Fruit fly (Drosophila melanogaster) whole organism, embryonic: ENCODE data around the gene Gr61a.
A peak's percentile ranks its signal among the peaks of the same experiment; 100 is the strongest.

Experiments
- CG1024 ChIP-seq: fragments of 200-800 bp; sonication (Bioruptor generic); IDR thresholded peaks from 2 replicates; pipeline ENCODE4 v1.3.6; 2022; ENCODE audit warnings: missing biosample characterization, missing genetic modification characterization
- CG10321 ChIP-seq: fragments of 200-800 bp; sonication (Bioruptor generic); IDR thresholded peaks from 2 replicates; pipeline ENCODE4 v1.3.6; 2022; ENCODE audit warnings: missing biosample characterization, missing genetic modification characterization
- CG10654 ChIP-seq: fragments of 200-800 bp; sonication (Bioruptor generic); optimal IDR thresholded peaks from 2 replicates; lab custom pipeline; 2016; ENCODE audit warnings: missing biosample characterization, missing genetic modification characterization
- CG11247 ChIP-seq: fragments of 200-800 bp; sonication (Bioruptor generic); IDR thresholded peaks from 2 replicates; pipeline ENCODE4 v1.3.6; 2022; ENCODE audit warnings: missing biosample characterization, missing genetic modification characterization
- CG13424 ChIP-seq: fragments of 200-800 bp; sonication (Bioruptor generic); optimal IDR thresholded peaks from 2 replicates; lab custom pipeline; 2019; ENCODE audit warnings: missing biosample characterization, mild to moderate bottlenecking, missing genetic modification characterization, moderate library complexity
- CG14860 ChIP-seq: fragments of 200-800 bp; sonication (Bioruptor generic); IDR thresholded peaks from 3 replicates; pipeline ENCODE4 v1.3.6; 2022; ENCODE audit warnings: missing biosample characterization, missing genetic modification characterization; ENCODE audit not compliant: partially characterized antibody
- CG16813 ChIP-seq: fragments of 200-800 bp; sonication (Bioruptor generic); IDR thresholded peaks from 3 replicates; pipeline ENCODE4 v1.3.6; 2022; ENCODE audit warnings: missing biosample characterization, missing genetic modification characterization; ENCODE audit not compliant: partially characterized antibody
- CG16815 ChIP-seq: fragments of 200-800 bp; sonication (Bioruptor generic); optimal IDR thresholded peaks from 3 replicates; lab custom pipeline; 2017; ENCODE audit warnings: missing biosample characterization, mild to moderate bottlenecking, missing genetic modification characterization
- CG17328 ChIP-seq: fragments of 200-800 bp; sonication (Bioruptor generic); IDR thresholded peaks from 2 replicates; pipeline ENCODE4 v1.3.6; 2022; ENCODE audit warnings: missing biosample characterization, missing genetic modification characterization
- CG17802 ChIP-seq: fragments of 200-800 bp; sonication (Bioruptor generic); optimal IDR thresholded peaks from 2 replicates; lab custom pipeline; 2018; ENCODE audit warnings: missing biosample characterization, mild to moderate bottlenecking, missing genetic modification characterization, moderate library complexity
- CG2116 ChIP-seq: fragments of 200-800 bp; sonication (Bioruptor generic); optimal IDR thresholded peaks from 3 replicates; lab custom pipeline; 2018; ENCODE audit warnings: missing biosample characterization, mild to moderate bottlenecking, missing genetic modification characterization
- CG2120 ChIP-seq: fragments of 200-800 bp; sonication (Bioruptor generic); optimal IDR thresholded peaks from 3 replicates; lab custom pipeline; 2016; ENCODE audit warnings: missing biosample characterization, missing genetic modification characterization
- CG31224 ChIP-seq: fragments of 200-800 bp; sonication (Bioruptor generic); IDR thresholded peaks from 2 replicates; pipeline ENCODE4 v1.3.6; 2022; ENCODE audit warnings: missing biosample characterization, missing genetic modification characterization
- CG34376 ChIP-seq: fragments of 200-800 bp; sonication (Bioruptor generic); optimal IDR thresholded peaks from 2 replicates; lab custom pipeline; 2018; ENCODE audit warnings: missing biosample characterization, mild to moderate bottlenecking, missing genetic modification characterization
- CG34422 ChIP-seq: fragments of 200-800 bp; sonication (Bioruptor generic); IDR thresholded peaks from 3 replicates; pipeline ENCODE4 v1.3.6; 2022; ENCODE audit warnings: missing biosample characterization, missing genetic modification characterization
- CG4360 ChIP-seq: fragments of 200-800 bp; sonication (Bioruptor generic); IDR thresholded peaks from 2 replicates; pipeline ENCODE4 v1.3.6; 2022; ENCODE audit warnings: missing biosample characterization, missing genetic modification characterization
- CG4820 ChIP-seq: fragments of 200-800 bp; sonication (Bioruptor generic); optimal IDR thresholded peaks from 3 replicates; lab custom pipeline; 2016; ENCODE audit warnings: missing biosample characterization, missing genetic modification characterization
- CG5180 ChIP-seq: fragments of 200-800 bp; sonication (Bioruptor generic); optimal IDR thresholded peaks from 3 replicates; lab custom pipeline; 2017; ENCODE audit warnings: missing biosample characterization, missing genetic modification characterization, mild to moderate bottlenecking, moderate library complexity, missing genetic modification reagents
- CG6254 ChIP-seq: fragments of 200-800 bp; sonication (Bioruptor generic); optimal IDR thresholded peaks from 3 replicates; lab custom pipeline; 2017; ENCODE audit warnings: mild to moderate bottlenecking, missing biosample characterization, missing genetic modification reagents, missing genetic modification characterization
- CG7556 ChIP-seq: fragments of 200-800 bp; sonication (Bioruptor generic); optimal IDR thresholded peaks from 2 replicates; lab custom pipeline; 2017; ENCODE audit warnings: missing biosample characterization, mild to moderate bottlenecking, missing genetic modification characterization
- CG8089 ChIP-seq: fragments of 200-800 bp; sonication (Bioruptor generic); optimal IDR thresholded peaks from 3 replicates; lab custom pipeline; 2016; ENCODE audit warnings: missing biosample characterization, missing genetic modification characterization
- CHES-1-like ChIP-seq: fragments of 200-800 bp; sonication (Bioruptor generic); optimal IDR thresholded peaks from 2 replicates; lab custom pipeline; 2016; ENCODE audit warnings: missing biosample characterization, missing genetic modification characterization
- Chrac-16 ChIP-seq: fragments of 200-800 bp; sonication (Bioruptor generic); optimal IDR thresholded peaks from 3 replicates; lab custom pipeline; 2016; ENCODE audit warnings: missing biosample characterization, missing genetic modification characterization
- D19A ChIP-seq: fragments of 200-800 bp; optimal IDR thresholded peaks from 3 replicates; lab custom pipeline; 2019; ENCODE audit warnings: missing biosample characterization, mild to moderate bottlenecking, missing genetic modification characterization, moderate library complexity
- Dp ChIP-seq: fragments of 200-800 bp; sonication (Bioruptor generic); optimal IDR thresholded peaks from 2 replicates; lab custom pipeline; 2018; ENCODE audit warnings: missing biosample characterization, mild to moderate bottlenecking, missing genetic modification characterization, moderate library complexity
- Drgx ChIP-seq: fragments of 200-800 bp; sonication (Bioruptor generic); IDR thresholded peaks from 2 replicates; pipeline ENCODE4 v1.3.6; 2022; ENCODE audit warnings: missing biosample characterization, missing genetic modification characterization
- Ets65A ChIP-seq: fragments of 200-800 bp; sonication (Bioruptor generic); peaks from one replicate; lab custom pipeline; 2016; ENCODE audit warnings: missing biosample characterization, missing genetic modification characterization
- Hey ChIP-seq: fragments of 200-800 bp; sonication (Bioruptor generic); optimal IDR thresholded peaks from 3 replicates; lab custom pipeline; 2018; ENCODE audit warnings: missing biosample characterization, mild to moderate bottlenecking, missing genetic modification characterization
- MBD-R2 ChIP-seq: fragments of 200-800 bp; sonication (Bioruptor generic); IDR thresholded peaks from 2 replicates; pipeline ENCODE4 v1.3.6; 2022; ENCODE audit warnings: missing biosample characterization, missing genetic modification characterization
- MTF-1 ChIP-seq: fragments of 200-800 bp; sonication (Bioruptor generic); optimal IDR thresholded peaks from 2 replicates; lab custom pipeline; 2018; ENCODE audit warnings: missing biosample characterization, mild to moderate bottlenecking, missing genetic modification characterization, borderline replicate concordance
- Ptx1 ChIP-seq: fragments of 200-800 bp; sonication (Bioruptor generic); IDR thresholded peaks from 2 replicates; pipeline ENCODE4 v1.3.6; 2022; ENCODE audit warnings: missing biosample characterization, missing genetic modification characterization
- Scr ChIP-seq: fragments of 200-800 bp; sonication (Bioruptor generic); IDR thresholded peaks from 2 replicates; pipeline ENCODE4 v1.3.6; 2022; ENCODE audit warnings: missing biosample characterization, missing genetic modification characterization; ENCODE audit not compliant: partially characterized antibody
- Trl ChIP-seq, 3 experiments: fragments of >200 bp in 2 of 3; fragments of 200-800 bp in 1 of 3; sonication (Bioruptor generic) in 1 of 3; optimal IDR thresholded peaks; 2 replicates in 1 of 3; 3 replicates in 2 of 3; lab custom pipeline; 2016 to 2017; ENCODE audit warnings: missing biosample characterization in 1 of 3, missing genetic modification characterization in 1 of 3
- cg ChIP-seq: fragments of 200-800 bp; sonication (Bioruptor generic); optimal IDR thresholded peaks from 3 replicates; lab custom pipeline; 2019; ENCODE audit warnings: missing biosample characterization, mild to moderate bottlenecking, missing genetic modification characterization, moderate library complexity
- dmrt99B ChIP-seq: fragments of 200-800 bp; sonication (Bioruptor generic); optimal IDR thresholded peaks from 2 replicates; lab custom pipeline; 2018; ENCODE audit warnings: missing biosample characterization, mild to moderate bottlenecking, missing genetic modification characterization, moderate library complexity
- ewg ChIP-seq: fragments of 200-800 bp; sonication (Bioruptor generic); optimal IDR thresholded peaks from 3 replicates; lab custom pipeline; 2017; ENCODE audit warnings: mild to moderate bottlenecking, missing biosample characterization, missing genetic modification reagents, missing genetic modification characterization
- gcm ChIP-seq: fragments of 200-800 bp; sonication (Bioruptor generic); optimal IDR thresholded peaks from 2 replicates; lab custom pipeline; 2019; ENCODE audit warnings: missing biosample characterization, mild to moderate bottlenecking, missing genetic modification characterization, moderate library complexity
- h ChIP-seq: fragments of >200 bp; optimal IDR thresholded peaks from 2 replicates; lab custom pipeline; 2017
- hbn ChIP-seq: fragments of 200-800 bp; sonication (Bioruptor generic); IDR thresholded peaks from 2 replicates; pipeline ENCODE4 v1.3.6; 2022; ENCODE audit warnings: missing biosample characterization, missing genetic modification characterization; ENCODE audit not compliant: partially characterized antibody
- insv ChIP-seq, 2 experiments: fragments of 200-800 bp; sonication (Bioruptor generic); optimal IDR thresholded peaks; 3 replicates each; lab custom pipeline; 2016 to 2018; ENCODE audit warnings: missing biosample characterization in 2 of 2, missing genetic modification characterization in 2 of 2
- nom ChIP-seq: fragments of 200-800 bp; sonication (Bioruptor generic); optimal IDR thresholded peaks from 2 replicates; lab custom pipeline; 2017; ENCODE audit warnings: missing biosample characterization, missing genetic modification characterization, mild to moderate bottlenecking, moderate library complexity, missing genetic modification reagents
- scrt ChIP-seq: fragments of 200-800 bp; sonication (Bioruptor generic); optimal IDR thresholded peaks from 2 replicates; lab custom pipeline; 2018; ENCODE audit warnings: missing biosample characterization, mild to moderate bottlenecking, missing genetic modification characterization, moderate library complexity
- sd ChIP-seq: fragments of 200-800 bp; sonication (Bioruptor generic); optimal IDR thresholded peaks from 3 replicates; lab custom pipeline; 2018; ENCODE audit warnings: missing biosample characterization, mild to moderate bottlenecking, missing genetic modification characterization, moderate library complexity
- wdn ChIP-seq: fragments of 200-800 bp; sonication (Bioruptor generic); IDR thresholded peaks from 2 replicates; pipeline ENCODE4 v1.3.6; 2022; ENCODE audit warnings: missing biosample characterization, missing genetic modification characterization

Gr61a gene

DNA sequence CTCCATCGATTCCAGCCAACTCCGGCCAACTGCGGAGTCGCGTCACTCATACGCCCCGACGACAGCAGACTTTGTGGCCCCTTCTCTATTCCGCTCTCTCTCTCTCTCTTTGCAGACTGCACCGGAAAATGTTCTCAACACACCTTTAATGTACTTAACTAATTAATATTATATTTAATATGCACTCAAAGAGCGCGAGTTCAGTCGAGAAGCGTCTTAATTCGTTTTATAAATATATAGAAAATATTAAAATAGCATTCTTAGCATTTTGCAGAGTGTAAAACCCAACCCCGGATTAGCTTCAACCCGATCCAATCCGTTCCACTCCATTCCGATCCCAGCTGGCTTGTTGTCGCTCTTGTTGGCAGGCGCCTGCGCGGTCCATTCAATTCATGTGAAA lies 46.8 kb upstream of the Gr61a start:
- TF ChIP-seq Ets65A (GFP tag; lab: Kevin White, UChicago) (peak; percentile 2), nom (GFP tag; lab: Kevin White, UChicago) (no peak), Drgx (GFP tag; lab: Robert Waterston, UW) (peak; percentile 58), dmrt99B (tag; lab: Kevin White, UChicago) (no peak), Trl (optimal IDR thresholded peaks at IDR 0.05; lab: Kevin White, UChicago) (peak in 1 of 2 experiments; percentile 6), Trl (GFP tag; optimal IDR thresholded peaks at IDR 0.05; lab: Kevin White, UChicago) (no peak), CG6254 (GFP tag; lab: Kevin White, UChicago) (peak; percentile 3), CHES-1-like (GFP tag; lab: Kevin White, UChicago) (no peak)

DNA sequence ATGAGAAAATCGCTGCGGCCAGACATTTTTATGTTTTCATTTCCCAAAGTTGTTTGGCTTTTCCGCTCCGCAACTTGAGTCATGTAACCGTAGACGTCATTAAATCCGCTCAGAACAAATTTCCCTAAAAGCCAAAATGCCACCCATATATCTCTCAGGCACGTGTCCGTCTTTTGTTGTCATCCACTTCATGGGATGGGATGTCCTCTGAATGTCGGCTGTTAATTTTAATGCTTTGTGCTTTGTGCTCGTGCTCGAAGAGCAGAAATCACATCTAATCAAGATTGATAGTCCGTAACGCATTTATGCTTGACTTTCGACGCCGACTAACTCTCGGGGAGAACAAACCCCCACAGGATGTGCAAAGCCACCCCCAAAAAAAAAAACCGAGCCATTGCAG lies 46.2 kb upstream of the Gr61a start:
- TF ChIP-seq CG2116 (GFP tag; lab: Kevin White, UChicago) (no peak), CG11247 (GFP tag; lab: Robert Waterston, UW) (no peak), Ptx1 (GFP tag; lab: Robert Waterston, UW) (no peak), CG17328 (0 out of 2 replicates have a peak, but pooled peaks have one; percentile 8), Hey (tag; lab: Kevin White, UChicago) (peak; percentile 94), CG4820 (no peak)

DNA sequence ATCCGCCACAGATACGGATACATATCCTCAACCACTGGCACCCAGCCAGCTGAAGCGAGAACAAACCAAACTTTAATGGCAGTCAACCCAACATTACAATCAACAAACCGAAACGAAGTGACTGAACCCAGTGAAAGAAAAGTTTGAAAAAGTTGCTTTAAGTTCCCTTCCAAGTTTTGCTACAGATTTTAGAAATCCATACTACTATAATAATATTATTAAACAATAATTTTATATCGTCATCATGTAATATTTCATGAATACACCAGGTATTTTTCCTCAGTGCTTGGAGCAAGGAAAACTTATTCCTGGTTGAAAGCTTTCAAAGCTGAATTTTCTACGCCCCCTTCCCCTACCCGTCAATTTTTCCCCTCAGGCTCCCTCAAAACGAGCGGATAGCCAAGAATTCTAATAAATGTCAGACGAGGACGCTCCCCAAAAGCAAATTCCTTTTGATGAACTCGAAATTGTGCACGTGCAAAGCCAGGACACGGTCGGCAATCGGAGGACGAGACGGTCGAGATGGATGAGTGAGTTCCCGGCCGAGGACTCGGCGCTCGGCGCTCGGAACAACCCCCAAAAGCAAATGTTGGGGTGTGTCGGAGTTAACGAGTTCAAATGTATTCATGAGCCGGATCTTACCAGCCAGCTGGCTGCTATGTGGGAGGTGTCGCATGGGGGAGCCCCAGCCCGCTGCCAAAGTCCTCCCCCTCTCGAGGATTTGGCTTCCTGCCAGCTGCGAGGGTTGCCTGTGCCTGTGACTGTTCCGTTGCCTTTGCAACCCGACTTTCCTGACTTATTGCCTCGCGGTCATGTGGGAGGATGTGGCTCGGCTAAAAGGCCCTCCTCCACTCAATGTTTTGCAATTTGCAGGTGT lies 44.1 kb upstream of the Gr61a start:
- peak; percentile 1 for TF ChIP-seq ewg (GFP tag; lab: Kevin White, UChicago)
- 0 out of 3 replicates have a peak, but pooled peaks have one; percentile 45 for TF ChIP-seq CG34422 (GFP tag; lab: Robert Waterston, UW)
- peak; percentile 32 for TF ChIP-seq CG13424 (tag; lab: Kevin White, UChicago)
- TF ChIP-seq hbn = no peak
- TF ChIP-seq CG7556 (GFP tag; lab: Kevin White, UChicago) = peak; percentile 68
- TF ChIP-seq CG14860 (GFP tag; lab: Robert Waterston, UW) = no peak
- TF ChIP-seq CG5180 (GFP tag; lab: Kevin White, UChicago) = peak; percentile 44
- peak; percentile 39 for TF ChIP-seq gcm (GFP tag; lab: Kevin White, UChicago)
- no peak for TF ChIP-seq CG8089 (GFP tag; lab: Kevin White, UChicago)
- TF ChIP-seq h (lab: Kevin White, UChicago) = no peak
- no peak for TF ChIP-seq cg
- TF ChIP-seq Chrac-16 (GFP tag; lab: Kevin White, UChicago) = no peak
- TF ChIP-seq insv (GFP tag; optimal IDR thresholded peaks at IDR 0.05; lab: Kevin White, UChicago) = no peak
- peak; percentile 68 for TF ChIP-seq D19A
- TF ChIP-seq CG16815 = no peak
- TF ChIP-seq CG2120 (GFP tag; lab: Kevin White, UChicago) = peak; percentile 26
- TF ChIP-seq CG31224 (GFP tag; lab: Robert Waterston, UW) = peak; percentile 42; the same call in 1 of the 2 replicates
- TF ChIP-seq MBD-R2 (GFP tag; lab: Robert Waterston, UW) = 0 out of 2 replicates have a peak, but pooled peaks have one; percentile 26
- no peak for TF ChIP-seq Dp (GFP tag; lab: Kevin White, UChicago)
- TF ChIP-seq Scr = no peak
- TF ChIP-seq sd = peak; percentile 78
- peak; percentile 46 for TF ChIP-seq CG10654
- peak; percentile 49 for TF ChIP-seq CG6254 (GFP tag; lab: Kevin White, UChicago)
- no peak for TF ChIP-seq wdn
- no peak for TF ChIP-seq MTF-1 (GFP tag; lab: Kevin White, UChicago)
- peak; percentile 42 for TF ChIP-seq CG34376
- no peak for TF ChIP-seq CG10321 (GFP tag; lab: Robert Waterston, UW)
- peak; percentile 69 for TF ChIP-seq scrt (GFP tag; lab: Kevin White, UChicago)
- TF ChIP-seq CG16813 = no peak
- TF ChIP-seq Drgx (GFP tag; lab: Robert Waterston, UW) = peak; percentile 28; the same call in 1 of the 2 replicates
- no peak; the same call in 1 of the 2 replicates for TF ChIP-seq CG1024 (GFP tag; lab: Robert Waterston, UW)
- no peak for TF ChIP-seq CG17802 (tag; lab: Kevin White, UChicago)
- 0 out of 2 replicates have a peak, but pooled peaks have one; percentile 38 for TF ChIP-seq CG4360 (GFP tag; lab: Robert Waterston, UW)
